Fruit fly (Drosophila melanogaster) ovary, adult (tissue): ENCODE data around the gene CG46440.
A peak's percentile ranks its signal among the peaks of the same experiment; 100 is the strongest.

ENCODE experiments used
- CG17801 ChIP-seq: fragments of 200-800 bp; optimal IDR thresholded peaks from 2 replicates; lab custom pipeline; 2019; ENCODE audit warnings: missing biosample characterization, mild to moderate bottlenecking, missing genetic modification characterization, moderate library complexity; ENCODE audit not compliant: partially characterized antibody

CG46440 gene

DNA sequence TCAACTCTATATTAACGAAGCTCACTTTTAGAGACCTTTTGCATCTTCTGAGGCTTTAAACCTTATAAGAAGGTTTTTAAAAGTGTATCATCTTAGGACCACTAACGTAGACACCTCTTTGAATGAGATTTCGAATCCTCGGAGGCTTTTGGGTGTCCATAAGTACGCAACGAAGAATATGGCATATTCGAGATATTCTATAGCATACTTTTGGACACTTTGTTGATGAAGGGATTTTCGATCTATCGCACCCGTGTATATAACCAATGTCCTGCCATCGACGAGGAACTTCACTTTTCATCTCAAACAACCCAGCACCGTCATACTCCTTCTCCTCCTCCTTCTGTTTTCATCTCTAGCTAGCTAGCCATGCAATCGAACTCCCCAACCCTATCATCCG is 35.3 kb downstream of the CG46440 start:
- TF ChIP-seq CG17801 (GFP tag; lab: Kevin White, UChicago), result no peak

DNA sequence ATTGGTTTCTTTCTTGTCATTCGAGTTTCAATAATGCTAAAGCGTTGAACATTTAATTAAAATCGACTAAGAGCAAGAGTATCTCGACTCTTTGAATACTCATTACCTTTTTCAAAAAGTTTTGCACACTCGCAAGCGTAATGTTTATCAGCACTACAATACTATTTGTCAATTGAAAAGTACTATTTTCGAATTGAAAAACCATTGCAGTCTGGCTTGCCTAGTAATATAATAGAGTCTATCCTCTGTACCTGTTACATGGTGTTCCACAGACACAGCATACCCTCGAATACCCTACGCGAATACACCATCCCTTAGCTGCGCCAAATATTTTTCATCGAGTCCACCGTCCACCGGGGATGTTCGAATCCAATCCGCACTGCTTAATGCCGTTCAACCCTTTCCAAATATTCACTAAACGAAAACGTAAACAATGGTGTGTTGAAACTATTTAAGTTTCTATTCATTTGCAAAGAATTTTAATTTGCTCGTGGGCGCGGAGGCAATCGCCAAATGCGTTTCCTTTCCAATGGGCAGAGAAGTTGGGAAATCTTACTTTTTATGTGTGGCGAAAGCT is 38.9 kb downstream of the CG46440 start:
- TF ChIP-seq CG17801 (GFP tag; lab: Kevin White, UChicago), result no peak

DNA sequence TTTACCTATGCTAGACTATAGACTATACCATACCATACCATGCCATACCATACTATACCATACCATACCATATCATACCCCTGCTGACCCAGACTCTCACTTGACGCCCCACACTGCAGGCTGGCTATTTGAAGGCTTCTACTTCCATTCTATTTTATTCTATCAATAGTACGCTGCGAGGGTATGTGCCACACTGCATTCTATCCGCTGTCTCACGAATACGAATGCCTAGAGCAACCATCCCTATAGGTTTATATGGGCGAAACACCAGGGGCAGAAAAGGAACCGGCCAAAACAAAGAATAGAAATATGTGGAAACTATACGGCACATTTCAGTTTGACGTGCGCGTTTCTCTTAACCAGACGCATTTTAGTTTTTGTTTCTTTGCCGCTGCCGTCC is 39.8 kb downstream of the CG46440 start:
- no peak for TF ChIP-seq CG17801 (GFP tag; lab: Kevin White, UChicago)

- TF ChIP-seq CG17801 (GFP tag; lab: Kevin White, UChicago), result no peak
These were observed 40.7 kb downstream of the CG46440 start for dm6 chrX:15816905-15817304.

dm6 chrX:15816127-15816526 is 41.5 kb downstream of the CG46440 start:
- no peak for TF ChIP-seq CG17801 (GFP tag; lab: Kevin White, UChicago)

dm6 chrX:15814485-15814884 is 43.1 kb downstream of the CG46440 start:
- no peak for TF ChIP-seq CG17801 (GFP tag; lab: Kevin White, UChicago)

- TF ChIP-seq CG17801 (GFP tag; lab: Kevin White, UChicago), result no peak
These were observed 44.4 kb downstream of the CG46440 start for dm6 chrX:15813224-15813623.

DNA sequence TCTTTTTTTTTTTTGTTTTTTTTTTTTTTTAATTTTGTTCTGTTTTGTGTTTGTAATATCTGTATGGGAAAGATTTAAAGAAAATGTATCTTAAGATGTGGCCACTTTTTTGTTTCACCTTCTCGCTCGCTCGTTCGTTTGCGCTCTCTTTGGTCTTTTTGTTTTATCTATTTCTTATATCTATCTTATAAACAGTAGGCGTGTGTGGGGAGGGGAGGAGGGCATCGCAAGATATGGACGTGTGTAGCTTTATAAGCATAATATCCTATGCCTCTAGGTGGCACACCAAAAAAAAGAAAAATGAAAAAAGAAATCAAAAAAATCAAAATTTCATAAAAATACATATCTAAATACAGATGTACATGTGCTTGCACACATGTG is 45.0 kb downstream of the CG46440 start:
- no peak for TF ChIP-seq CG17801 (GFP tag; lab: Kevin White, UChicago)

DNA sequence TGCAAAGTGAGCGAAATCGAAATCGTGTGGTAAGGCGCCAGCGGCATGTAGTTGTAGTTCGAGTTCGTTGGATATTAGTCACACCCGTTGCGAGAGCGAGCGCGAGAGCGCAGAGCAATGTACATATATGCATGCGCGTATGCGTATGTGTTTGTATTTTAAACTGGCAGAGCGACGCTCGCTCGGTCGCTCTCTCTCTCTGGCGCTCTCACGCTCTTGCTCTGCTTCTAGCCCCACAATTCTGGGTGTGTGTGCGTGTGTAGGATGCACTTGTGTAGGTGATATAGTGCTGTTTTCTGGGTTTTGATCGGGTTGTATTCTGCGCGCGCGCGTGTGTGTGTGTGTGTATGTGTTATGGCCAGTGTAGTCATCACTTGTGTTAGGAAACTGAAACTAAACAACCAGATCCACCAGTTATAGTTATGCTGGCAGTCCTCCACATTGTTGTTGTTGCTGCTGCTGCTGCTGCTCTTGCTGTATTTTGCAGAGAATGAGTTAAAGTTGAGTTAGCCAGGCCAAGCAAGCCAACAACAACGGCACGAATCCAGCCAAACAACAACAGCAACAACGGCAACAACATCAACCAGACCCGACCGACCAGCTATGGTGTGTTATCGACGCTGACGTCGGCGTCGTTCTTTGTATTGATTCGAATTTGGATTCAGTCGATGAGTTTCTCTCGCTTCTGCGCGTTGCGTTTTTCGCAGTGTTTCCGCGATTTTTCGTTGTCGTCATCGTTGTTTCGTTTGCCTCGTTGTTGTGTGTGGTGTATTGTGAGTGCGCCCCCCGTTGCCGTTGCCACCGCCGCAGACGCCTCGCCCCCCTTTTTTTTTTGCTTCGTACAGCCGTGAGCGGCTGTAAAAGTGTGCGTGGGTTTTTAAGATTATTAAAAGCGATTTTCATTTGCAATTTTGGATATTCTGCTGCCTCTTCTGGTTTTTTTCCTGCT is 45.7 kb downstream of the CG46440 start:
- TF ChIP-seq CG17801 (GFP tag; lab: Kevin White, UChicago), result peak; percentile 84

dm6 chrX:15809255-15809654 is 48.4 kb downstream of the CG46440 start, which contains the start of gene CG8509:
Gene CG8509 (plus strand): TSS chrX:15809555.
- TF ChIP-seq CG17801 (GFP tag; lab: Kevin White, UChicago), result no peak

DNA sequence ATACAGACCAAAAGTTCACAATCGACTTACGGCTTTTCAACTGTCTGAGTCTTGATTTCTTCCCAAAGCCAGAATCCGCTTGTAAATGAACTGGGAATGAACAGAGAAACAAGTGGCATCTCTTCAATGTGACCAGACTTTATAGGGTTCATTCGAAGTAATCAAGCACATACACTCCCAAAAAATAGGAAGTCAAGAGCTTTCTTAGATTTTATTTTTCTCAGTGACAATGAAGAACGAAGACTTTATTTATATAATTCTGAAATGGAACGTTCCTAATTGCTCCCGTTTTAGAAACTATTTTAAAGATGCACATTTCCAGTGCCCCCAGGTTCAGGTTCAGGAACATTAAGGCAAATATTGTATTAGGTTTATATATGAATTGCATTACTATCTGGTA is 49.7 kb downstream of the CG46440 start:
- no peak for TF ChIP-seq CG17801 (GFP tag; lab: Kevin White, UChicago)

- TF ChIP-seq CG17801 (GFP tag; lab: Kevin White, UChicago), result no peak
These were observed 52.1 kb downstream of the CG46440 start for dm6 chrX:15805523-15805922.
